Worm (Caenorhabditis elegans) whole organism, young adult: ENCODE measurements around the gene sng-1.

Experiments
- B0336.3 ChIP-seq: fragments of 200-800 bp; sonication (Bioruptor generic); IDR thresholded peaks from 2 replicates; pipeline ENCODE4 v1.3.6; 2022; ENCODE audit warnings: missing genetic modification characterization, missing compliant biosample characterization
- D2030.7 ChIP-seq: fragments of 200-800 bp; sonication (Bioruptor generic); IDR thresholded peaks from 2 replicates; pipeline ENCODE4 v1.3.6; 2022; ENCODE audit warnings: missing genetic modification reagents, missing genetic modification characterization, missing compliant biosample characterization
- F23B12.7 ChIP-seq: sonication (generic microtip); optimal IDR thresholded peaks from 2 replicates; lab custom pipeline; 2017; ENCODE audit warnings: missing genetic modification characterization, mild to moderate bottlenecking, missing compliant biosample characterization, antibody characterized with exemption, moderate library complexity; ENCODE audit not compliant: insufficient read depth
- F39B2.1 ChIP-seq: fragments of 200-800 bp; sonication (Bioruptor generic); IDR thresholded peaks from 2 replicates; pipeline ENCODE4 v1.3.6; 2022; ENCODE audit warnings: missing genetic modification reagents, missing genetic modification characterization, missing compliant biosample characterization
- F52B5.7 ChIP-seq: sonication (generic microtip); optimal IDR thresholded peaks from 2 replicates; lab custom pipeline; 2016; ENCODE audit warnings: mild to moderate bottlenecking, missing genetic modification characterization, missing compliant biosample characterization
- F57C9.4 ChIP-seq: sonication (generic microtip); optimal IDR thresholded peaks from 2 replicates; lab custom pipeline; 2017; ENCODE audit warnings: mild to moderate bottlenecking, missing genetic modification characterization, missing compliant biosample characterization
- K11D2.4 ChIP-seq: fragments of 200-800 bp; sonication (Bioruptor generic); IDR thresholded peaks from 2 replicates; pipeline ENCODE4 v1.3.6; 2022; ENCODE audit warnings: missing genetic modification reagents, missing genetic modification characterization, missing compliant biosample characterization
- Y56A3A.18 ChIP-seq: fragments of 200-800 bp; sonication (Bioruptor generic); IDR thresholded peaks from 2 replicates; pipeline ENCODE4 v1.3.6; 2022; ENCODE audit warnings: missing genetic modification reagents, missing genetic modification characterization, missing compliant biosample characterization
- ZK185.1 ChIP-seq: sonication (generic microtip); optimal IDR thresholded peaks from 2 replicates; lab custom pipeline; 2016; ENCODE audit warnings: mild to moderate bottlenecking, missing genetic modification characterization, missing compliant biosample characterization; ENCODE audit not compliant: poor library complexity, severe bottlenecking
- akir-1 ChIP-seq: fragments of 200-800 bp; sonication (Bioruptor generic); optimal IDR thresholded peaks from 2 replicates; lab custom pipeline; 2018; ENCODE audit warnings: mild to moderate bottlenecking, missing genetic modification characterization, moderate library complexity, missing compliant biosample characterization
- aptf-2 ChIP-seq: fragments of 200-800 bp; sonication (Bioruptor generic); conservative IDR thresholded peaks from 2 replicates; pipeline ENCODE4 v1.3.6; 2022; ENCODE audit warnings: missing genetic modification reagents, missing genetic modification characterization, missing compliant biosample characterization
- atf-7 ChIP-seq: sonication (generic microtip); optimal IDR thresholded peaks from 2 replicates; lab custom pipeline; 2017; ENCODE audit warnings: mild to moderate bottlenecking, missing genetic modification characterization, missing compliant biosample characterization
- bed-1 ChIP-seq: fragments of 200-800 bp; sonication (Bioruptor generic); IDR thresholded peaks from 2 replicates; pipeline ENCODE4 v1.3.6; 2022; ENCODE audit warnings: missing genetic modification reagents, missing genetic modification characterization, missing compliant biosample characterization
- ccch-3 ChIP-seq: fragments of 200-800 bp; sonication (Bioruptor generic); optimal IDR thresholded peaks from 2 replicates; lab custom pipeline; 2018; ENCODE audit warnings: mild to moderate bottlenecking, missing genetic modification characterization, missing compliant biosample characterization
- cebp-1 ChIP-seq, 2 experiments: fragments of 200-800 bp in 1 of 2; sonication (Bioruptor generic) in 1 of 2; sonication (generic microtip) in 1 of 2; IDR thresholded peaks in 1 of 2; optimal IDR thresholded peaks in 1 of 2; 2 replicates each; pipeline versions ENCODE4 v1.3.6 to Lab custom; 2017 to 2022; ENCODE audit warnings: missing compliant biosample characterization in 2 of 2, missing genetic modification characterization in 2 of 2, mild to moderate bottlenecking in 1 of 2, missing genetic modification reagents in 1 of 2, moderate library complexity in 1 of 2
- ceh-27 ChIP-seq: fragments of 200-800 bp; sonication (Bioruptor generic); optimal IDR thresholded peaks from 2 replicates; lab custom pipeline; 2018; ENCODE audit warnings: mild to moderate bottlenecking, missing genetic modification characterization, moderate library complexity, missing compliant biosample characterization
- ceh-58 ChIP-seq: fragments of 200-800 bp; sonication (Bioruptor generic); IDR thresholded peaks from 2 replicates; pipeline ENCODE4 v1.3.6; 2022; ENCODE audit warnings: missing genetic modification characterization, missing compliant biosample characterization
- die-1 ChIP-seq: sonication (generic microtip); optimal IDR thresholded peaks from 2 replicates; lab custom pipeline; 2016; ENCODE audit warnings: missing genotype, mild to moderate bottlenecking, missing genetic modification characterization, missing compliant biosample characterization
- dpff-1 ChIP-seq: sonication (generic microtip); optimal IDR thresholded peaks from 2 replicates; lab custom pipeline; 2017; ENCODE audit warnings: mild to moderate bottlenecking, missing genetic modification characterization, missing compliant biosample characterization
- ets-4 ChIP-seq: fragments of 200-800 bp; sonication (Bioruptor generic); optimal IDR thresholded peaks from 2 replicates; lab custom pipeline; 2018; ENCODE audit warnings: mild to moderate bottlenecking, missing genetic modification characterization, missing compliant biosample characterization
- fkh-3 ChIP-seq: sonication (generic microtip); optimal IDR thresholded peaks from 2 replicates; lab custom pipeline; 2016; ENCODE audit warnings: mild to moderate bottlenecking, missing genetic modification characterization, missing compliant biosample characterization
- hrde-1 ChIP-seq: sonication (generic microtip); optimal IDR thresholded peaks from 2 replicates; lab custom pipeline; 2016; ENCODE audit warnings: missing genetic modification characterization, mild to moderate bottlenecking, missing compliant biosample characterization, moderate library complexity, missing genotype, missing genetic modification reagents, borderline replicate concordance
- let-526 ChIP-seq: fragments of 200-800 bp; sonication (Bioruptor generic); IDR thresholded peaks from 2 replicates; pipeline ENCODE4 v1.3.6; 2022; ENCODE audit warnings: missing genetic modification reagents, missing genetic modification characterization, missing compliant biosample characterization
- lin-54 ChIP-seq: fragments of 200-800 bp; sonication (Bioruptor generic); optimal IDR thresholded peaks from 2 replicates; lab custom pipeline; 2018; ENCODE audit warnings: mild to moderate bottlenecking, missing genetic modification characterization, missing compliant biosample characterization
- lsl-1 ChIP-seq: fragments of 200-800 bp; sonication (Bioruptor generic); optimal IDR thresholded peaks from 2 replicates; lab custom pipeline; 2018; ENCODE audit warnings: mild to moderate bottlenecking, missing genetic modification characterization, moderate library complexity, missing compliant biosample characterization
- madf-3 ChIP-seq: fragments of 200-800 bp; sonication (Bioruptor generic); IDR thresholded peaks from 2 replicates; pipeline ENCODE4 v1.3.6; 2022; ENCODE audit warnings: missing genetic modification reagents, missing genetic modification characterization, missing compliant biosample characterization
- madf-6 ChIP-seq: fragments of 200-800 bp; sonication (Bioruptor generic); IDR thresholded peaks from 2 replicates; pipeline ENCODE4 v1.3.6; 2022; ENCODE audit warnings: missing genetic modification reagents, missing genetic modification characterization, missing compliant biosample characterization
- mel-28 ChIP-seq: sonication (generic microtip); optimal IDR thresholded peaks from 2 replicates; lab custom pipeline; 2016; ENCODE audit warnings: borderline replicate concordance, mild to moderate bottlenecking, missing genetic modification characterization, missing compliant biosample characterization
- mes-4 ChIP-seq: sonication (generic microtip); optimal IDR thresholded peaks from 2 replicates; lab custom pipeline; 2016; ENCODE audit warnings: missing genotype, missing genetic modification characterization, missing compliant biosample characterization
- mxl-1 ChIP-seq: sonication (generic microtip); optimal IDR thresholded peaks from 2 replicates; lab custom pipeline; 2016; ENCODE audit warnings: missing genetic modification characterization, missing compliant biosample characterization
- nfya-1 ChIP-seq: sonication (generic microtip); optimal IDR thresholded peaks from 2 replicates; lab custom pipeline; 2017; ENCODE audit warnings: antibody characterized with exemption, missing compliant biosample characterization, missing genetic modification characterization, borderline replicate concordance; ENCODE audit not compliant: insufficient read depth
- nfya-2 ChIP-seq: fragments of 200-800 bp; sonication (Bioruptor generic); IDR thresholded peaks from 2 replicates; pipeline ENCODE4 v1.3.6; 2022; ENCODE audit warnings: missing genetic modification reagents, missing genetic modification characterization, missing compliant biosample characterization
- nfyb-1 ChIP-seq: fragments of 200-800 bp; sonication (Bioruptor generic); IDR thresholded peaks from 2 replicates; pipeline ENCODE4 v1.3.6; 2022; ENCODE audit warnings: missing genetic modification reagents, missing genetic modification characterization, missing compliant biosample characterization
- nhr-27 ChIP-seq: fragments of 200-800 bp; sonication (Bioruptor generic); optimal IDR thresholded peaks from 2 replicates; lab custom pipeline; 2018; ENCODE audit warnings: mild to moderate bottlenecking, missing genetic modification characterization, moderate library complexity, missing compliant biosample characterization
- nhr-80 ChIP-seq: sonication (generic microtip); optimal IDR thresholded peaks from 2 replicates; lab custom pipeline; 2016; ENCODE audit warnings: missing genetic modification characterization, missing compliant biosample characterization
- nhr-90 ChIP-seq: sonication (generic microtip); optimal IDR thresholded peaks from 2 replicates; lab custom pipeline; 2016; ENCODE audit warnings: missing genotype, mild to moderate bottlenecking, missing genetic modification characterization, missing compliant biosample characterization
- pha-4 ChIP-seq: fragments of 150-350 bp; sonication (generic microtip); optimal IDR thresholded peaks from 2 replicates; lab custom pipeline; 2014; ENCODE audit warnings: missing biosample characterization, missing genetic modification reagents, missing genetic modification characterization
- rec-8 ChIP-seq, 2 experiments: sonication (generic microtip); optimal IDR thresholded peaks; 2 replicates each; lab custom pipeline; 2016; ENCODE audit warnings: mild to moderate bottlenecking in 2 of 2, missing genetic modification characterization in 2 of 2, missing genetic modification reagents in 2 of 2, missing genotype in 2 of 2, missing biosample characterization in 1 of 2, missing compliant biosample characterization in 1 of 2, moderate library complexity in 1 of 2
- repo-1 ChIP-seq: sonication (generic microtip); optimal IDR thresholded peaks from 2 replicates; lab custom pipeline; 2017; ENCODE audit warnings: mild to moderate bottlenecking, missing genetic modification characterization, missing compliant biosample characterization
- snpc-1.1 ChIP-seq: sonication (generic microtip); optimal IDR thresholded peaks from 2 replicates; lab custom pipeline; 2017; ENCODE audit warnings: missing genetic modification characterization, mild to moderate bottlenecking, missing compliant biosample characterization, antibody characterized with exemption, moderate library complexity, missing genotype, missing genetic modification reagents; ENCODE audit not compliant: insufficient read depth
- tbp1 ChIP-seq: fragments of 200-800 bp; sonication (Bioruptor generic); optimal IDR thresholded peaks from 2 replicates; lab custom pipeline; 2018; ENCODE audit warnings: mild to moderate bottlenecking, missing genetic modification characterization, missing compliant biosample characterization
- zim-3 ChIP-seq: sonication (generic microtip); optimal IDR thresholded peaks from 2 replicates; lab custom pipeline; 2017; ENCODE audit warnings: mild to moderate bottlenecking, missing genetic modification characterization, moderate library complexity, missing compliant biosample characterization
- ztf-18 ChIP-seq: sonication (generic microtip); optimal IDR thresholded peaks from 2 replicates; lab custom pipeline; 2016; ENCODE audit warnings: missing genotype, mild to moderate bottlenecking, missing genetic modification characterization, missing compliant biosample characterization

The sng-1 gene

DNA sequence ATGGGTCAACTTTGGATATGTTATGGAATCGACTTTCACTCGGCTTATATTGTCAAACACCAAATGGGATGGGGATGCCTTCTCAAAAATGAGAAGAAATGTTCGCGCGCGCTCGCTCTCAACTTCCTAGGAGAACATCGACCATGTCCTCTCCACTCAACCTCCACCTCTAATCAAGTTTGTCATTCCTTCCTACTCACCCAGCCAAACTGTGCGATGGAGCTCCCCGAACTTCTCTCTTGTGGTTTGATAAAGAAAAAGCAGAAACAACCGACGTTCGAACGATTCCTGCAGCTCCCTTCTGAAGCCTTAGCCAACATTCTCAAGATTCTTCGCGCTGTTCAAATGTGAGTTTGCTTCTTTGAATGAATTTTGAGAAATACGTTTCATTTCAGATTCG is 14.2 kb upstream of the sng-1 start (continued):
- TF ChIP-seq snpc-1.1 (tag; lab: Kevin White, UChicago) (no peak), ztf-18 (tag; lab: Kevin White, UChicago) (no peak)

DNA sequence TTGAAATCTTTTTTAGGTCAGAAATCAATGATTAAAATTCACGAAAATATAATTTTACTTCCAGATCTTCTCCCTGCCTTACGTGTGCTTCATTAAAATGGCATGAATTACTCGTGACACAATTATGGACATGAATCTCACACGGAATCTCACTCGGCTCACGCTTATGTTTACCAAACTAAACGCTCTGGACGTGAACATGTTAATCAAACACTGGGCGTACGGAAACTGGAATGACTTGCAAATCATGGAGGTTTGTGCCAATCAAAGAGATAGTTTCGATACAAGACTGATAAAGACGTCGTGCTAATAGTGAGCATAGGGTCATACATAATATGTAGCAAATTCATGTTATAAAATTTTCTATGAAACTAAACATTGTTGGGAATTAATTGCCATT is 12.8 kb upstream of the sng-1 start:
- TF ChIP-seq nhr-27 (tag; lab: Kevin White, UChicago) (no peak), nhr-80 (tag; lab: Kevin White, UChicago) (peak; percentile 21), cebp-1 (GFP tag; IDR thresholded peaks at IDR 0.05; lab: Robert Waterston, UW) (no peak), cebp-1 (tag; optimal IDR thresholded peaks at IDR 0.05; lab: Kevin White, UChicago) (no peak), mel-28 (tag; lab: Kevin White, UChicago) (no peak), hrde-1 (tag; lab: Kevin White, UChicago) (no peak), die-1 (no peak), akir-1 (GFP tag; lab: Kevin White, UChicago) (no peak), nhr-90 (tag; lab: Kevin White, UChicago) (no peak), nfya-1 (tag; lab: Kevin White, UChicago) (no peak), lsl-1 (no peak), madf-3 (no peak), lin-54 (GFP tag; lab: Kevin White, UChicago) (no peak), zim-3 (no peak), mes-4 (tag; lab: Kevin White, UChicago) (no peak), Y56A3A.18 (GFP tag; lab: Robert Waterston, UW) (no peak), let-526 (no peak), F39B2.1 (GFP tag; lab: Robert Waterston, UW) (no peak), K11D2.4 (GFP tag; lab: Robert Waterston, UW) (no peak), ceh-27 (GFP tag; lab: Kevin White, UChicago) (no peak), bed-1 (GFP tag; lab: Robert Waterston, UW) (no peak), F57C9.4 (tag; lab: Kevin White, UChicago) (no peak), fkh-3 (tag; lab: Kevin White, UChicago) (no peak), pha-4 (no peak), rec-8 (tag; optimal IDR thresholded peaks at IDR 0.05; lab: Kevin White, UChicago) (no peak), atf-7 (no peak), aptf-2 (GFP tag; lab: Robert Waterston, UW) (no peak), B0336.3 (GFP tag; lab: Robert Waterston, UW) (0 out of 2 replicates have a peak, but pooled peaks have one; percentile 15), tbp1 (peak; percentile 3), D2030.7 (no peak), ccch-3 (no peak), F52B5.7 (tag; lab: Kevin White, UChicago) (no peak), ZK185.1 (no peak), repo-1 (tag; lab: Kevin White, UChicago) (peak; percentile 27), mxl-1 (tag; lab: Kevin White, UChicago) (no peak)

DNA sequence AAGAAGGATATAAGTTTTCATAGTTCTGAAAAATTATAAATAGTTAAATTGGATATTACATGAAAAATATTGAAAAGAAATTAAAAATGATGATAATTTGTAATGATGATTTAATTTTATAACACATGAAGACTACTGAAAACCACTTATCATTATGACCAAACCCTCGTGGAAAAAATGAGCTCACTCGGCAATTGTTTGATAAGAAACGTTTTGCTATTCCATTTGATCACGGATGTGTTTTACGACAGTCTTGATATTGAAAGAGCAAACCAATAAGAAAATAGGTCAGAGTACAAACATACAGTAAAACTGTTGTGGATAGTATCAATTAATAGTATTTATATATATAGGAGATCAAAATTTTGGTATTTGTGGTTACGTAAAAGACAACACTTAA is 12.1 kb upstream of the sng-1 start, which contains the start of gene spp-3:
Gene spp-3 (minus strand): TSS at position 25 of the 400 bp plus-strand sequence.
- TF ChIP-seq madf-6 (GFP tag; lab: Robert Waterston, UW) = 0 out of 2 replicates have a peak, but pooled peaks have one; percentile 5
- no peak for TF ChIP-seq ceh-58 (GFP tag; lab: Robert Waterston, UW)
- peak; percentile 82 for TF ChIP-seq nhr-80 (tag; lab: Kevin White, UChicago)
- peak; percentile 65 for TF ChIP-seq ets-4 (GFP tag; lab: Kevin White, UChicago)
- 0 out of 2 replicates have a peak, but pooled peaks have one; percentile 56 for TF ChIP-seq nfyb-1 (GFP tag; lab: Robert Waterston, UW)
- TF ChIP-seq atf-7 = peak; percentile 20
- no peak for TF ChIP-seq nfya-2 (GFP tag; lab: Robert Waterston, UW)
- TF ChIP-seq F23B12.7 (tag; lab: Kevin White, UChicago) = no peak
- no peak for TF ChIP-seq cebp-1 (GFP tag; IDR thresholded peaks at IDR 0.05; lab: Robert Waterston, UW)
- TF ChIP-seq cebp-1 (tag; optimal IDR thresholded peaks at IDR 0.05; lab: Kevin White, UChicago) = peak; percentile 40
- TF ChIP-seq dpff-1 = no peak
- TF ChIP-seq, all 124 proteins: peak for 6
